Worm (Caenorhabditis elegans) whole organism, dauer: ENCODE measurements around the gene ZK632.4.

Experiments used
- unc-62 ChIP-seq: sonication (generic microtip); optimal IDR thresholded peaks from 2 replicates; lab custom pipeline; 2017; ENCODE audit warnings: missing biosample characterization, missing genetic modification reagents, missing genetic modification characterization

Gene ZK632.4

ce11 chrIII:9767095-9767494, 40.2 kb downstream of the ZK632.4 start:
- TF ChIP-seq unc-62 (GFP tag; lab: Kevin White, UChicago), result no peak

ce11 chrIII:9766175-9766574, 41.1 kb downstream of the ZK632.4 start, which contains the start of gene cbp-1:
Gene cbp-1, plus strand, starts transcription at chrIII:9766509.
- no peak for TF ChIP-seq unc-62 (GFP tag; lab: Kevin White, UChicago)

- no peak for TF ChIP-seq unc-62 (GFP tag; lab: Kevin White, UChicago)
Observed at ce11 chrIII:9765465-9765900, 41.8 kb downstream of the ZK632.4 start.

ce11 chrIII:9764718-9765117, 42.5 kb downstream of the ZK632.4 start:
- TF ChIP-seq unc-62 (GFP tag; lab: Kevin White, UChicago), result no peak

ce11 chrIII:9762093-9762748, 45.0 kb downstream of the ZK632.4 start, which contains the start of gene gcc-2:
Gene gcc-2, minus strand, starts transcription at chrIII:9762143.
- TF ChIP-seq unc-62 (GFP tag; lab: Kevin White, UChicago), result no peak

- no peak for TF ChIP-seq unc-62 (GFP tag; lab: Kevin White, UChicago)
Observed at ce11 chrIII:9760184-9760583, 47.1 kb downstream of the ZK632.4 start.

ce11 chrIII:9758848-9759247, 48.4 kb downstream of the ZK632.4 start, which contains the start of gene rmd-1:
Gene rmd-1, plus strand, starts transcription at chrIII:9759094.
- no peak for TF ChIP-seq unc-62 (GFP tag; lab: Kevin White, UChicago)

ce11 chrIII:9757414-9757813, 49.8 kb downstream of the ZK632.4 start, which contains the start of gene vps-53:
Gene vps-53, minus strand, starts transcription at chrIII:9757514.
- TF ChIP-seq unc-62 (GFP tag; lab: Kevin White, UChicago), result no peak
